Worm (Caenorhabditis elegans): Measurements from ENCODE around the gene F53F1.6.

F53F1.6 gene

ce11 chrV:13410688-13411087 lies 6.7 kb downstream of the F53F1.6 start, which contains the start of gene F53F1.4:
TSS of gene F53F1.4 (plus strand) at chrV:13411077.
- TF ChIP-seq pqm-1 (tag; optimal IDR thresholded peaks at IDR 0.05), result no peak
- no peak for TF ChIP-seq unc-39 (tag; optimal IDR thresholded peaks at IDR 0.05)
- peak; percentile 69 for TF ChIP-seq nhr-25 (tag; optimal IDR thresholded peaks at IDR 0.05)
- no peak for TF ChIP-seq unc-62 (GFP tag; optimal IDR thresholded peaks at IDR 0.05)
- no peak for TF ChIP-seq daf-12 (tag; optimal IDR thresholded peaks at IDR 0.05)
- no peak for TF ChIP-seq ztf-4 (tag; optimal IDR thresholded peaks at IDR 0.05)
- no peak for TF ChIP-seq jun-1 (tag; optimal IDR thresholded peaks at IDR 0.05)

DNA sequence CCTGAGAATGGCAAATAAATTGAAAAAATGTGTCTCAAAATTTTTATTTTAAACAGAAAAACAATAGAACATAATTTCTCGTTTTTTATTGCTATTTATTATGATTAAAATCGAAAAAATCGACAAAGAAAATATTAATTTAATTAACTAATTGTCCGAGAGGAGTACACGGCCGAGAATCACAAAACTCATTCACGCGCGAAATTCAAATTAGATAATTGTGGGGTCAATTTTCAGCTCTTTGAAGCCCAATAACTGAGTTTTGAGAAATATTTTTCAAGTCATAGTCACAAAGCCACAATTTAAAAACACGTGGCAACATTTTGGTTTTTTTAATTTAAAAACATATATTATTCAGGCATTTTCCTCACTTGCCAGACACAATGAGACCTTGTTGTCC lies 8.3 kb downstream of the F53F1.6 start:
- TF ChIP-seq fkh-10 (GFP tag; optimal IDR thresholded peaks at IDR 0.05) (no peak), ZK546.5 (tag; optimal IDR thresholded peaks at IDR 0.05) (no peak), nhr-43 (tag; optimal IDR thresholded peaks at IDR 0.05; ENCODE audit: poor library complexity, severe bottlenecking) (peak; percentile 23), fkh-2 (tag; optimal IDR thresholded peaks at IDR 0.05) (no peak), elt-1 (tag; optimal IDR thresholded peaks at IDR 0.05) (no peak), pha-4 (tag; optimal IDR thresholded peaks at IDR 0.05) (peak; percentile 41), lsy-12 (tag; optimal IDR thresholded peaks at IDR 0.05) (no peak), mdl-1 (tag; optimal IDR thresholded peaks at IDR 0.05) (no peak), nhr-23 (tag; optimal IDR thresholded peaks at IDR 0.05) (peak; percentile 8), ztf-4 (tag; optimal IDR thresholded peaks at IDR 0.05) (no peak), ama-1 (optimal IDR thresholded peaks at IDR 0.05) (no peak), daf-12 (tag; optimal IDR thresholded peaks at IDR 0.05) (no peak), lin-15B (tag; optimal IDR thresholded peaks at IDR 0.05) (no peak), nhr-11 (tag; optimal IDR thresholded peaks at IDR 0.05) (no peak)

DNA sequence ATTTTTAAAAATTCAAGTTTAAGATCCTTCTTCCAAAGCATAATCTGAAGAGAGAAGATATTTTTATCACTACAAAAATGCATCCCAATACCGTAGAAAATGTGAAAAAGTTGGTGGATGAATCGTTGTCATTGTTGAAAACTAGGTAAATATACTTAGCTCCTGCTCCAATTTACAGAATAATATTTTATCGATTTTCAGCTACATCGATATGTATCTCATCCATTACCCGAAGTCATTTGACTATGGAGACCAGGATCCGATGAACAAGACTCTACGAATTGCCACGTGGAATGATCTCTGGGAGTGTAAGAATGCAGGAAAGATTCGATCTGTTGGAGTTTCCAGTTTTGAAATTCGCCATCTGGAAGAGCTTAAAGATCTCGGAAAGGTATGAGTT lies 9.0 kb downstream of the F53F1.6 start:
- TF ChIP-seq egl-27 (tag; optimal IDR thresholded peaks at IDR 0.05), result no peak

ce11 chrV:13407913-13408312 lies 9.5 kb downstream of the F53F1.6 start, which contains the start of gene F53F1.3:
TSS of gene F53F1.3 (plus strand) at chrV:13408242.
- no peak for TF ChIP-seq unc-39 (tag; optimal IDR thresholded peaks at IDR 0.05)
- TF ChIP-seq elt-2 (tag; optimal IDR thresholded peaks at IDR 0.05), result peak; percentile 51
- TF ChIP-seq nhr-76 (tag; optimal IDR thresholded peaks at IDR 0.05), result no peak
- no peak for TF ChIP-seq sea-2 (GFP tag; optimal IDR thresholded peaks at IDR 0.05)
- no peak for TF ChIP-seq ceh-82 (tag; optimal IDR thresholded peaks at IDR 0.05)
- TF ChIP-seq nfya-1 (tag; optimal IDR thresholded peaks at IDR 0.05; ENCODE audit: insufficient read depth), result no peak
- TF ChIP-seq nhr-43 (tag; optimal IDR thresholded peaks at IDR 0.05; ENCODE audit: poor library complexity, severe bottlenecking), result no peak
- TF ChIP-seq aly-2 (tag; optimal IDR thresholded peaks at IDR 0.05), result no peak
- no peak for TF ChIP-seq egl-27 (tag; optimal IDR thresholded peaks at IDR 0.05)

DNA sequence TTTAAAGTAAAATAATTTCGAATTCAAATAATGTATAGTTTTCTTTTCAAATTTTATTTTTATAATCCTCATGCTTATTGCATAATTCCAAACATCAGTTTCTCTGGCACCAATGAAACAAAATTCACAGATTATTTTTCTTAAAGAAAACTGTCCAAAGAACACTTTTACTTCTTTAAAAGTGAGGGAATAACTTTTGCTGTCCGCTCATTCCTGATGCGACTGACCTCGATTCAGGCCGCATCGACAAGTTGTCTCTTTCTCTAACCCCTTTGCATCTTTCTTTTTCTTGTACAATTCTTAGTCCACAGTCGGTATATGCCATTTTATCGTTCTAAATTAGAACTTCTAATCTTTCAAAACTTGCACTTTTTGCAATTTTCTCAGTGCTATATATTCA lies 10.9 kb downstream of the F53F1.6 start, which contains the start of gene F53F1.2:
Gene F53F1.2, plus strand, starts transcription at position 306 of the 400 bp plus-strand sequence.
- TF ChIP-seq tbx-2 (tag; optimal IDR thresholded peaks at IDR 0.05) (no peak), nhr-23 (tag; optimal IDR thresholded peaks at IDR 0.05) (peak; percentile 52)

DNA sequence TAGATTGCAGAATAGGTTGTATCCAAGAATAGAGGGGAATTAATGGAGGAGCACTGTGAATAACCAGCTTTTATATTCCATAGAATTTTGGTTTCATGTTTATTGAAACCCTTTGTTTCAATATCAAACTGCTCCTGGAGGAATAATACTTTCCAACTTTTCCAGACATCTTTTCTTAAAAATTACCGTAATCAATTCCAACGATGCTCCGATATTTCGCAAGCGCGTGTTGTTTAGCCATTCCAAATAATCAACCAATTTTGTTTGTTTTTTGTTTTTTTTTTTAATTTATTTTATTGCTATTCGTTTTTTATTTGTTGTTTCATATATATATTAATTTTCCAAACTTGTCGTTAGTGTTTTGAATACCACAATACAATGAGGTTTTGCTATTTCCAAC lies 11.4 kb downstream of the F53F1.6 start, which contains the start of gene cutl-1:
Gene cutl-1, minus strand, starts transcription at position 83 of the 400 bp plus-strand sequence.
- peak; percentile 10 for TF ChIP-seq pha-4 (tag; optimal IDR thresholded peaks at IDR 0.05)
- TF ChIP-seq lin-15B (tag; optimal IDR thresholded peaks at IDR 0.05), result no peak

DNA sequence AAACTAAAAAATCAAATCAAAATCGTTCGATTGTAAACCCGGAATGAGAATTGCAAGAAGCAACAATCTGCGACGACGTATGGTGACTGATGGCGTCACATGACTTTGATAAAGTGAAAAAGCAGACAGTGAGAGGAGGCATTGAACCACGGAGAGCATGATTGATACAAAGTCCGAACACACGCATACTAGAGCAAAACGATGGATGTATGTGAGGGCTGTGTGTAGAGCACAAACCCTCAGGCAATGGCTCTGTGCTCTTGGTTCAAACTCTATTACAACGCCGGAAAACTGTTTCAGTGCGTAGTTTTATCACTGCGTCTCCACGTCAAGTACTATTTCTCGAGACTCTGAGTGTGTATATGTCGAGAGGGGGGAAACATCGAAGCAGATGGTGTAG lies 14.9 kb downstream of the F53F1.6 start:
- TF ChIP-seq fos-1 (tag; optimal IDR thresholded peaks at IDR 0.05) (no peak), elt-3 (tag; optimal IDR thresholded peaks at IDR 0.05) (no peak), lin-39 (tag; optimal IDR thresholded peaks at IDR 0.05) (peak; percentile 93), ceh-9 (tag; optimal IDR thresholded peaks at IDR 0.05) (no peak), egl-5 (tag; optimal IDR thresholded peaks at IDR 0.05) (peak; percentile 52), ceh-16 (tag; optimal IDR thresholded peaks at IDR 0.05) (no peak), ceh-28 (tag; optimal IDR thresholded peaks at IDR 0.05) (no peak), ama-1 (optimal IDR thresholded peaks at IDR 0.05) (no peak), nhr-12 (tag; optimal IDR thresholded peaks at IDR 0.05) (no peak), fkh-10 (GFP tag; optimal IDR thresholded peaks at IDR 0.05) (no peak), aly-2 (tag; optimal IDR thresholded peaks at IDR 0.05) (no peak)
